Worm (Caenorhabditis elegans): Measurements from ENCODE around the gene F39G3.3.

- no peak for TF ChIP-seq daf-12 (tag; optimal IDR thresholded peaks at IDR 0.05)
- no peak for TF ChIP-seq spr-3 (GFP tag; optimal IDR thresholded peaks at IDR 0.05)
- TF ChIP-seq ama-1 (optimal IDR thresholded peaks at IDR 0.05), result no peak
Observed at ce11 chrV:4720884-4721464, 10.7 kb upstream of the F39G3.3 start.

Data from whole organism, L4 larva.